Worm (Caenorhabditis elegans) whole organism, L3 larva: ENCODE measurements around the gene F23H11.4.

Experiments
- R02D3.7 ChIP-seq: fragments of 150-350 bp; optimal IDR thresholded peaks from 2 replicates; lab custom pipeline; 2014; ENCODE audit warnings: missing biosample characterization, missing genetic modification characterization
- ceh-82 ChIP-seq: fragments of 150-350 bp; optimal IDR thresholded peaks from 2 replicates; lab custom pipeline; 2014; ENCODE audit warnings: missing biosample characterization, missing genetic modification characterization
- ceh-9 ChIP-seq: sonication (generic microtip); optimal IDR thresholded peaks from 2 replicates; lab custom pipeline; 2018; ENCODE audit warnings: missing biosample characterization, missing genetic modification characterization
- daf-12 ChIP-seq: fragments of 150-350 bp; optimal IDR thresholded peaks from 2 replicates; lab custom pipeline; 2014; ENCODE audit warnings: missing biosample characterization, missing genetic modification reagents, missing genetic modification characterization
- mdl-1 ChIP-seq: fragments of 150-350 bp; optimal IDR thresholded peaks from 2 replicates; lab custom pipeline; 2014; ENCODE audit warnings: missing biosample characterization, missing genetic modification characterization
- nhr-12 ChIP-seq: fragments of 150-350 bp; optimal IDR thresholded peaks from 2 replicates; lab custom pipeline; 2014; ENCODE audit warnings: missing biosample characterization, missing genetic modification characterization
- nhr-76 ChIP-seq: fragments of 150-350 bp; sonication (generic microtip); optimal IDR thresholded peaks from 5 replicates; lab custom pipeline; 2014; ENCODE audit warnings: missing biosample characterization, missing genetic modification characterization
- unc-62 ChIP-seq: fragments of 150-350 bp; sonication (generic microtip); optimal IDR thresholded peaks from 4 replicates; lab custom pipeline; 2014; ENCODE audit warnings: missing biosample characterization, missing genetic modification reagents, missing genetic modification characterization

ce11 chrIII:954553-954952, 47.2 kb upstream of the F23H11.4 start, which contains the start of the genes T12B5.15 and T12B5.14:
- no peak for TF ChIP-seq nhr-76 (tag; lab: Kevin White, UChicago)
- no peak for TF ChIP-seq daf-12 (tag; lab: Kevin White, UChicago)
- TF ChIP-seq R02D3.7 (tag; lab: Kevin White, UChicago), result no peak
- TF ChIP-seq unc-62, result no peak
- no peak for TF ChIP-seq nhr-12
- TF ChIP-seq ceh-9 (tag; lab: Kevin White, UChicago), result no peak
- TF ChIP-seq ceh-82 (tag; lab: Kevin White, UChicago), result no peak
- TF ChIP-seq mdl-1 (tag; lab: Kevin White, UChicago), result no peak
